Worm (Caenorhabditis elegans): ENCODE data around the gene W06A7.4.

W06A7.4 gene

ce11 chrV:14850530-14850929 lies 26.3 kb downstream of the W06A7.4 start:
- TF ChIP-seq elt-2 (tag; optimal IDR thresholded peaks at IDR 0.05) (peak; percentile 87), nfya-1 (tag; optimal IDR thresholded peaks at IDR 0.05; ENCODE audit: insufficient read depth) (no peak), ztf-11 (tag; optimal IDR thresholded peaks at IDR 0.05) (no peak), ama-1 (optimal IDR thresholded peaks at IDR 0.05) (peak; percentile 68), pha-4 (tag; optimal IDR thresholded peaks at IDR 0.05) (peak; percentile 41), pqm-1 (tag; optimal IDR thresholded peaks at IDR 0.05) (peak; percentile 82)

DNA sequence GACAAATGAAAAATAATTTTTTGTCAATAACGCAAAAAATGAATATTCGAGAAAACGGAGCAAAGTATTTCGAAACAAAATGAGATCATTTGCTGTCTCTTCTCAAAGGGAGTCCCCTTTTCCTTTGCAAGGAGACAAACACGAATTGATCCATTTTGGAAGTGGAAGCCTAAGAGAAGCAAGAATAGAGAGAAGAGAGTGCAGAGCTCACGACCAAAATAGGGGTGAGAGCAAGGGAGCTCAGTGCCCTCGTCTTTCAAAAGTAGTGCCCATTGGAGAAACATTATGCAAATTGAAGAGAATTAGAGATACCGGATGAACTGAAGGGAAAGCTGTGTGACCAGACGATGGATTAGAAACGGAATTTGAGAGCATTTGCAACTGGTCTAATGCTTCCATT lies 27.0 kb downstream of the W06A7.4 start:
- no peak for TF ChIP-seq ztf-4 (tag; optimal IDR thresholded peaks at IDR 0.05)
- TF ChIP-seq nhr-67 (tag; optimal IDR thresholded peaks at IDR 0.05), result no peak
- TF ChIP-seq unc-39 (tag; optimal IDR thresholded peaks at IDR 0.05), result no peak
- TF ChIP-seq pha-4 (tag; optimal IDR thresholded peaks at IDR 0.05), result no peak
- TF ChIP-seq jun-1 (tag; optimal IDR thresholded peaks at IDR 0.05), result no peak
- TF ChIP-seq fkh-10 (GFP tag; optimal IDR thresholded peaks at IDR 0.05), result no peak
- TF ChIP-seq aly-2 (tag; optimal IDR thresholded peaks at IDR 0.05), result no peak
- no peak for TF ChIP-seq fos-1 (tag; optimal IDR thresholded peaks at IDR 0.05)
- TF ChIP-seq nhr-43 (tag; optimal IDR thresholded peaks at IDR 0.05; ENCODE audit: poor library complexity, severe bottlenecking), result no peak
- peak; percentile 60 for TF ChIP-seq hmg-11 (tag; optimal IDR thresholded peaks at IDR 0.05)
- no peak for TF ChIP-seq snpc-4 (tag; optimal IDR thresholded peaks at IDR 0.05)
- TF ChIP-seq eor-1 (tag; optimal IDR thresholded peaks at IDR 0.05), result no peak
- TF ChIP-seq nhr-25 (tag; optimal IDR thresholded peaks at IDR 0.05), result no peak
- TF ChIP-seq tbx-2 (tag; optimal IDR thresholded peaks at IDR 0.05), result peak; percentile 2
- no peak for TF ChIP-seq skn-1 (tag; optimal IDR thresholded peaks at IDR 0.05)
- peak; percentile 55 for TF ChIP-seq nfya-1 (tag; optimal IDR thresholded peaks at IDR 0.05; ENCODE audit: insufficient read depth)
- no peak for TF ChIP-seq elt-2 (tag; optimal IDR thresholded peaks at IDR 0.05)
- TF ChIP-seq mdl-1 (tag; optimal IDR thresholded peaks at IDR 0.05), result no peak
- TF ChIP-seq ZK546.5 (tag; optimal IDR thresholded peaks at IDR 0.05), result no peak
- TF ChIP-seq lsy-12 (tag; optimal IDR thresholded peaks at IDR 0.05), result no peak
- no peak for TF ChIP-seq daf-12 (tag; optimal IDR thresholded peaks at IDR 0.05)
- no peak for TF ChIP-seq ceh-82 (tag; optimal IDR thresholded peaks at IDR 0.05)
- TF ChIP-seq fkh-2 (tag; optimal IDR thresholded peaks at IDR 0.05), result no peak
- TF ChIP-seq pqm-1 (tag; optimal IDR thresholded peaks at IDR 0.05), result no peak
- TF ChIP-seq nhr-77 (tag; optimal IDR thresholded peaks at IDR 0.05), result no peak
- TF ChIP-seq lin-15B (tag; optimal IDR thresholded peaks at IDR 0.05), result peak; percentile 16
- no peak for TF ChIP-seq unc-62 (GFP tag; optimal IDR thresholded peaks at IDR 0.05)
- no peak for TF ChIP-seq egl-5 (tag; optimal IDR thresholded peaks at IDR 0.05)
- no peak for TF ChIP-seq mml-1 (tag; optimal IDR thresholded peaks at IDR 0.05)
- no peak for TF ChIP-seq nhr-237 (tag; optimal IDR thresholded peaks at IDR 0.05)
- no peak for TF ChIP-seq ceh-28 (tag; optimal IDR thresholded peaks at IDR 0.05)
- no peak for TF ChIP-seq nhr-12 (tag; optimal IDR thresholded peaks at IDR 0.05)
- no peak for TF ChIP-seq nhr-11 (tag; optimal IDR thresholded peaks at IDR 0.05)
- no peak for TF ChIP-seq R02D3.7 (tag; optimal IDR thresholded peaks at IDR 0.05)
- peak; percentile 84 for TF ChIP-seq lin-39 (tag; optimal IDR thresholded peaks at IDR 0.05)
- TF ChIP-seq ceh-9 (tag; optimal IDR thresholded peaks at IDR 0.05), result no peak
- TF ChIP-seq elt-3 (tag; optimal IDR thresholded peaks at IDR 0.05), result no peak
- no peak for TF ChIP-seq ztf-11 (tag; optimal IDR thresholded peaks at IDR 0.05)
- TF ChIP-seq ama-1 (optimal IDR thresholded peaks at IDR 0.05), result no peak

DNA sequence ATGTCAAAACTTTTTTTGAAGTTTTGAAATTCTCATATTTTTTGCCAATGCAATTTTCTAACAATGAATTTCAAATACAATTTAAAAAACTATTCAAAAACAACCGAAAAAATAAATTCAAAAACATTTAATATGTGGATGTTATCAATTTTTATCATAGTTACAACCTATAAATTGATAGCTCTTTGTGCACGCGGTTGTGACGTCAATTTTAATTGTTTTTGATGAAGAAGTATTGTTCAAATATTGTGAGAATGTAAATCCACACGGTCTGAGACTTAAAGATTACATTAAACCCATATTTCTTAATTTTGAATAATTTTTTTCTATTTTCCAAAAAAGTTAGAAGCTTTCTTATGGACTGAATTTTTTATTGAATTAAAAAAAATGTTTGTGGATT lies 27.7 kb downstream of the W06A7.4 start:
- no peak for TF ChIP-seq nhr-12 (tag; optimal IDR thresholded peaks at IDR 0.05)
- TF ChIP-seq elt-2 (tag; optimal IDR thresholded peaks at IDR 0.05), result peak; percentile 34
- TF ChIP-seq skn-1 (tag; optimal IDR thresholded peaks at IDR 0.05), result no peak
- TF ChIP-seq ZK546.5 (tag; optimal IDR thresholded peaks at IDR 0.05), result no peak
- TF ChIP-seq ztf-11 (tag; optimal IDR thresholded peaks at IDR 0.05), result no peak
- TF ChIP-seq aly-2 (tag; optimal IDR thresholded peaks at IDR 0.05), result no peak
- TF ChIP-seq lin-39 (tag; optimal IDR thresholded peaks at IDR 0.05), result no peak
- no peak for TF ChIP-seq nhr-76 (tag; optimal IDR thresholded peaks at IDR 0.05)
- TF ChIP-seq nhr-77 (tag; optimal IDR thresholded peaks at IDR 0.05), result no peak
- TF ChIP-seq pqm-1 (tag; optimal IDR thresholded peaks at IDR 0.05), result peak; percentile 7

All from whole organism, L3 larva.